Worm (Caenorhabditis elegans) whole organism, late embryonic: Measurements from ENCODE around the gene irld-33.

ENCODE experiments used
- ceh-45 ChIP-seq: fragments of 200-800 bp; sonication (Bioruptor generic); IDR thresholded peaks from 2 replicates; pipeline ENCODE4 v1.3.6; 2022; ENCODE audit warnings: missing genetic modification reagents, missing genetic modification characterization, missing compliant biosample characterization
- pha-4 ChIP-seq: fragments of 150-350 bp; optimal IDR thresholded peaks from 2 replicates; lab custom pipeline; 2018; ENCODE audit warnings: missing biosample characterization, missing genetic modification reagents, missing genetic modification characterization

- no peak for TF ChIP-seq pha-4 (tag; lab: Kevin White, UChicago)
- TF ChIP-seq ceh-45 (GFP tag; lab: Robert Waterston, UW), result no peak
These were observed 25.9 kb upstream of the irld-33 start, which contains the start of gene btb-7 for ce11 chrII:1712938-1713337.
